Worm (Caenorhabditis elegans) whole organism, early embryonic: ENCODE results near the gene sri-60.

Experiments used
- F13C5.2 ChIP-seq: sonication (generic microtip); optimal IDR thresholded peaks from 2 replicates; lab custom pipeline; 2017; ENCODE audit warnings: mild to moderate bottlenecking, missing genetic modification characterization, inconsistent platforms, missing compliant biosample characterization
- aly-1 ChIP-seq: sonication (generic microtip); optimal IDR thresholded peaks from 2 replicates; lab custom pipeline; 2016; ENCODE audit warnings: missing genetic modification characterization, missing compliant biosample characterization
- ama-1 ChIP-seq: fragments of 150-350 bp; optimal IDR thresholded peaks from 2 replicates; lab custom pipeline; 2014
- ceh-13 ChIP-seq: fragments of 200-800 bp; sonication (Bioruptor generic); optimal IDR thresholded peaks from 2 replicates; lab custom pipeline; 2018; ENCODE audit warnings: mild to moderate bottlenecking, missing genetic modification characterization, missing compliant biosample characterization
- ets-7 ChIP-seq: sonication (generic microtip); optimal IDR thresholded peaks from 2 replicates; lab custom pipeline; 2016; ENCODE audit warnings: missing genotype, missing genetic modification characterization, missing compliant biosample characterization
- hmbx-1 ChIP-seq: sonication (generic microtip); optimal IDR thresholded peaks from 2 replicates; lab custom pipeline; 2016; ENCODE audit warnings: mild to moderate bottlenecking, missing genetic modification characterization, missing compliant biosample characterization
- hmg-4 ChIP-seq: fragments of 200-800 bp; sonication (Bioruptor generic); optimal IDR thresholded peaks from 2 replicates; lab custom pipeline; 2018; ENCODE audit warnings: mild to moderate bottlenecking, missing genetic modification characterization, missing compliant biosample characterization
- pes-1 ChIP-seq: fragments of 200-800 bp; sonication (Bioruptor generic); IDR thresholded peaks from 2 replicates; pipeline ENCODE4 v1.3.6; 2022; ENCODE audit warnings: missing genetic modification reagents, missing genetic modification characterization, missing compliant biosample characterization
- scrt-1 ChIP-seq: fragments of 200-800 bp; sonication (Bioruptor generic); IDR thresholded peaks from 2 replicates; pipeline ENCODE4 v1.3.6; 2022; ENCODE audit warnings: missing genetic modification characterization, missing compliant biosample characterization
- sea-1 ChIP-seq: fragments of 200-800 bp; sonication (Bioruptor generic); conservative IDR thresholded peaks from 2 replicates; pipeline ENCODE4 v1.3.6; 2022; ENCODE audit warnings: missing genetic modification characterization, missing compliant biosample characterization
- tbx-37 ChIP-seq: fragments of 200-800 bp; sonication (Bioruptor generic); conservative IDR thresholded peaks from 2 replicates; pipeline ENCODE4 v1.3.6; 2022; ENCODE audit warnings: missing genetic modification reagents, missing genetic modification characterization, missing compliant biosample characterization
- tra-4 ChIP-seq: sonication (generic microtip); optimal IDR thresholded peaks from 2 replicates; lab custom pipeline; 2017; ENCODE audit warnings: missing genetic modification characterization, missing compliant biosample characterization

DNA sequence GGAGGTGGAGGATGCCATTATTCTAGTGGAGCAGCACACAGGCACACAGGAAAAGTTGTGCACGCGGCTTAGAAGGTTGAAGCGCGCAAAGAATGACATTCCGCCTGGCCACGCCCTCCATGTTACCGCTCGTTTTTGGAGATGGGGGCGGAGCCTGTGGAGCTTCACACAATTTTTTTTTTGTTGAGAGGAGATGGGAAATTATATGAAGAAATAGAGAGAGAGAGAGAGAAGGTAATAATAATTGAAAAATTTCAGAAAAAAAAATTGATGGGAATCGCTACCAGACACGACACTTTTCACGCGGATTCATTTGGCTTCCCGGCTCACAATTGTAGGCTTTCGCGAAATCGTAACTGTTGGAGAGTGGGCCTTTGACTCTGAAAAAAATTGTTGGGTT is 14.7 kb upstream of the sri-60 start, which contains the start of gene T05A8.3:
- TF ChIP-seq scrt-1 (GFP tag; lab: Robert Waterston, UW) (no peak), F13C5.2 (no peak), sea-1 (GFP tag; lab: Robert Waterston, UW) (no peak), tbx-37 (no peak), aly-1 (tag; lab: Kevin White, UChicago) (no peak), hmg-4 (no peak), tra-4 (tag; lab: Kevin White, UChicago) (no peak), ama-1 (lab: Kevin White, UChicago) (no peak), ceh-13 (GFP tag; lab: Kevin White, UChicago) (no peak), hmbx-1 (no peak), pes-1 (GFP tag; lab: Robert Waterston, UW) (no peak), ets-7 (tag; lab: Kevin White, UChicago) (no peak)
